ENCODE assay signal across 1 fruit fly cellular context in the genomic region with DNA sequence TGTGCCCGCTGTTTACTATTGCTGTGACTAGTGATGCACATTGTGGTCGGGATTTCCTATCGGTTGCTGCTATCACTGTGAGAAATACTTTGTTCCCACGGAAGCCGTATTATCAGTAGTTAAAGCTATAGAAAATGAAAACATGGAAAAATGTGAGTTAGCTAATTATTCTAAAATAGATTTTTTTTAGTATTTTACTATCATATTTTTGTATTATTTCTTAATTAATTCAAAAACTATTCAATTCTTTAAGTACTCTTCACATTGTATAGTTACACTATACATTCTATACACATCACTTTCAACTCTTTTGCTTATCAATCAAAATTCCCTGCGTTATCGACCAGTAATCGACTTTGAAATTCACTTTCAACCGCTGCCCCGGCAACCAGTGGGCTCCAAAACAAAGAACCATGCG.
TF ChIP-seq lines count a peak whose summit lies in the region.

Gene Naxd, minus strand, starts transcription at position 45 of the 418 bp plus-strand sequence.
Gene CG14079, plus strand, starts transcription at position 335 of the 418 bp plus-strand sequence.

TF ChIP-seq in whole organism, embryonic, 481 proteins besides CTCF, POLR2A, EP300 and RAD21 (continued from another document):
- TF ChIP-seq CG14710 (tag; optimal IDR thresholded peaks at IDR 0.05; lab: Kevin White, UChicago) (peak; percentile 57), CG31388 (GFP tag; optimal IDR thresholded peaks at IDR 0.05; lab: Kevin White, UChicago) (no peak), CG30431 (GFP tag; optimal IDR thresholded peaks at IDR 0.05; lab: Kevin White, UChicago) (peak; percentile 64), BtbVII (GFP tag; optimal IDR thresholded peaks at IDR 0.05; lab: Kevin White, UChicago) (no peak), sqz (GFP tag; optimal IDR thresholded peaks at IDR 0.05; lab: Kevin White, UChicago) (no peak), dmrt11E (tag; optimal IDR thresholded peaks at IDR 0.05; lab: Kevin White, UChicago) (peak; percentile 55), Gug (GFP tag; IDR thresholded peaks at IDR 0.05; lab: Robert Waterston, UW) (peak; percentile 42; the same call in 1 of the 4 replicates), CG17612 (GFP tag; IDR thresholded peaks at IDR 0.05; lab: Robert Waterston, UW) (no peak), NK7.1 (GFP tag; optimal IDR thresholded peaks at IDR 0.05; lab: Kevin White, UChicago) (no peak), CG17361 (GFP tag; IDR thresholded peaks at IDR 0.05; lab: Robert Waterston, UW) (peak; percentile 55; the same call in 1 of the 3 replicates), lilli (GFP tag; optimal IDR thresholded peaks at IDR 0.05; lab: Kevin White, UChicago) (peak; percentile 51), CG3995 (GFP tag; optimal IDR thresholded peaks at IDR 0.05; lab: Kevin White, UChicago) (peak; percentile 83), Sox102F (GFP tag; optimal IDR thresholded peaks at IDR 0.05; lab: Kevin White, UChicago) (peak; percentile 73), CG18262 (tag; optimal IDR thresholded peaks at IDR 0.05; lab: Kevin White, UChicago) (peak; percentile 63), CG4424 (GFP tag; optimal IDR thresholded peaks at IDR 0.05; lab: Kevin White, UChicago) (peak; percentile 38), CG6272 (GFP tag; IDR thresholded peaks at IDR 0.05; lab: Robert Waterston, UW) (no peak), Abd-B (GFP tag; optimal IDR thresholded peaks at IDR 0.05; lab: Kevin White, UChicago) (peak; percentile 41), CG2875 (GFP tag; optimal IDR thresholded peaks at IDR 0.05; lab: Kevin White, UChicago) (no peak), gcm (GFP tag; optimal IDR thresholded peaks at IDR 0.05; lab: Kevin White, UChicago) (peak; percentile 39), Rfx (GFP tag; IDR thresholded peaks at IDR 0.05; lab: Robert Waterston, UW) (peak; percentile 62; the same call in 1 of the 2 replicates), CG11085 (GFP tag; IDR thresholded peaks at IDR 0.05; lab: Robert Waterston, UW) (no peak), Dref (GFP tag; IDR thresholded peaks at IDR 0.05; lab: Robert Waterston, UW) (peak; percentile 53), Meics (GFP tag; optimal IDR thresholded peaks at IDR 0.05; lab: Kevin White, UChicago) (peak; percentile 19), CG8944 (GFP tag; optimal IDR thresholded peaks at IDR 0.05; lab: Kevin White, UChicago) (peak; percentile 18), vnd (GFP tag; IDR thresholded peaks at IDR 0.05; lab: Robert Waterston, UW; ENCODE audit: partially characterized antibody) (0 out of 3 replicates have a peak, but pooled peaks have one; percentile 26), Oli (tag; optimal IDR thresholded peaks at IDR 0.05; lab: Kevin White, UChicago) (peak; percentile 62), CG15269 (tag; optimal IDR thresholded peaks at IDR 0.05; lab: Kevin White, UChicago) (peak; percentile 77), h (optimal IDR thresholded peaks at IDR 0.05; lab: Kevin White, UChicago) (no peak), Ptx1 (GFP tag; IDR thresholded peaks at IDR 0.05; lab: Robert Waterston, UW) (peak; percentile 87), zen (tag; optimal IDR thresholded peaks at IDR 0.05; lab: Kevin White, UChicago) (no peak), Poxn (GFP tag; IDR thresholded peaks at IDR 0.05; lab: Robert Waterston, UW) (no peak), HmgZ (tag; optimal IDR thresholded peaks at IDR 0.05; lab: Kevin White, UChicago) (peak; percentile 55), CG15479 (GFP tag; optimal IDR thresholded peaks at IDR 0.05; lab: Kevin White, UChicago) (no peak), CG3726 (GFP tag; IDR thresholded peaks at IDR 0.05; lab: Robert Waterston, UW) (no peak), CG9727 (GFP tag; optimal IDR thresholded peaks at IDR 0.05; lab: Kevin White, UChicago) (peak; percentile 62), E2f2 (GFP tag; IDR thresholded peaks at IDR 0.05; lab: Robert Waterston, UW) (peak; percentile 66), bcd (GFP tag; optimal IDR thresholded peaks at IDR 0.05; lab: Kevin White, UChicago) (peak; percentile 58), CG14860 (GFP tag; IDR thresholded peaks at IDR 0.05; lab: Robert Waterston, UW; ENCODE audit: partially characterized antibody) (no peak), CG7928 (GFP tag; optimal IDR thresholded peaks at IDR 0.05; lab: Kevin White, UChicago) (peak; percentile 0), CG33557 (GFP tag; optimal IDR thresholded peaks at IDR 0.05; lab: Kevin White, UChicago) (peak; percentile 27), Scr (GFP tag; IDR thresholded peaks at IDR 0.05; lab: Robert Waterston, UW; ENCODE audit: partially characterized antibody) (0 out of 2 replicates have a peak, but pooled peaks have one; percentile 27), CG43689 (GFP tag; IDR thresholded peaks at IDR 0.05; lab: Robert Waterston, UW) (0 out of 2 replicates have a peak, but pooled peaks have one; percentile 38), repo (GFP tag; optimal IDR thresholded peaks at IDR 0.05; lab: Kevin White, UChicago) (no peak), CG12155 (GFP tag; optimal IDR thresholded peaks at IDR 0.05; lab: Kevin White, UChicago) (peak; percentile 48), Mrtf (GFP tag; IDR thresholded peaks at IDR 0.05; lab: Robert Waterston, UW) (0 out of 3 replicates have a peak, but pooled peaks have one; percentile 30), psq (GFP tag; optimal IDR thresholded peaks at IDR 0.05; lab: Kevin White, UChicago) (peak; percentile 16), Bteb2 (GFP tag; optimal IDR thresholded peaks at IDR 0.05; lab: Kevin White, UChicago) (peak; percentile 7), wdn (GFP tag; IDR thresholded peaks at IDR 0.05; lab: Robert Waterston, UW) (no peak), esg (GFP tag; conservative IDR thresholded peaks at IDR 0.05; lab: Robert Waterston, UW) (peak; percentile 69), dysf (GFP tag; IDR thresholded peaks at IDR 0.05; lab: Robert Waterston, UW) (peak; percentile 74; the same call in 2 of the 3 replicates), zfh2 (GFP tag; optimal IDR thresholded peaks at IDR 0.05; lab: Kevin White, UChicago) (peak; percentile 42), CG10654 (GFP tag; optimal IDR thresholded peaks at IDR 0.05; lab: Kevin White, UChicago) (peak; percentile 43), CG4730 (GFP tag; IDR thresholded peaks at IDR 0.05; lab: Robert Waterston, UW) (peak; percentile 42; the same call in 1 of the 2 replicates), hth (optimal IDR thresholded peaks at IDR 0.05; lab: Kevin White, UChicago) (no peak), Hmr (GFP tag; optimal IDR thresholded peaks at IDR 0.05; lab: Kevin White, UChicago) (peak; percentile 68), Taf1 (GFP tag; IDR thresholded peaks at IDR 0.05; lab: Robert Waterston, UW) (no peak), CG30403 (GFP tag; optimal IDR thresholded peaks at IDR 0.05; lab: Kevin White, UChicago) (peak; percentile 73), br (optimal IDR thresholded peaks at IDR 0.05; lab: Kevin White, UChicago) (no peak), Spps (tag; optimal IDR thresholded peaks at IDR 0.05; lab: Kevin White, UChicago) (peak; percentile 21), CG1529 (GFP tag; optimal IDR thresholded peaks at IDR 0.05; lab: Kevin White, UChicago) (peak; percentile 44), pfk (GFP tag; optimal IDR thresholded peaks at IDR 0.05; lab: Kevin White, UChicago) (no peak), CG16779 (GFP tag; IDR thresholded peaks at IDR 0.05; lab: Robert Waterston, UW) (no peak), lab (GFP tag; optimal IDR thresholded peaks at IDR 0.05; lab: Kevin White, UChicago) (no peak), HLH54F (GFP tag; optimal IDR thresholded peaks at IDR 0.05; lab: Kevin White, UChicago) (peak; percentile 36), peb (GFP tag; IDR thresholded peaks at IDR 0.05; lab: Robert Waterston, UW) (peak; percentile 39; the same call in 1 of the 2 replicates), E2f1 (GFP tag; IDR thresholded peaks at IDR 0.05; lab: Robert Waterston, UW) (peak; percentile 29; the same call in 1 of the 2 replicates), sens-2 (GFP tag; IDR thresholded peaks at IDR 0.05; lab: Robert Waterston, UW) (peak; percentile 22; the same call in 1 of the 2 replicates), H2.0 (GFP tag; IDR thresholded peaks at IDR 0.05; lab: Robert Waterston, UW) (peak; percentile 77), Ssrp (tag; optimal IDR thresholded peaks at IDR 0.05; lab: Kevin White, UChicago) (peak; percentile 74), CG14014 (GFP tag; IDR thresholded peaks at IDR 0.05; lab: Robert Waterston, UW) (peak; percentile 57; the same call in 1 of the 2 replicates), CG4854 (GFP tag; optimal IDR thresholded peaks at IDR 0.05; lab: Kevin White, UChicago) (no peak), sens (GFP tag; lab: Kevin White, UChicago) (peak; percentile 79), CG11456 (GFP tag; IDR thresholded peaks at IDR 0.05; lab: Robert Waterston, UW) (peak; percentile 73; the same call in 2 of the 3 replicates), ind (GFP tag; optimal IDR thresholded peaks at IDR 0.05; lab: Kevin White, UChicago) (peak; percentile 55), CG10366 (GFP tag; IDR thresholded peaks at IDR 0.05; lab: Robert Waterston, UW) (peak; percentile 62; the same call in 1 of the 2 replicates), CG8765 (GFP tag; IDR thresholded peaks at IDR 0.05; lab: Robert Waterston, UW) (peak; percentile 11; the same call in 1 of the 2 replicates), mam (GFP tag; optimal IDR thresholded peaks at IDR 0.05; lab: Kevin White, UChicago) (peak; percentile 50), slp2 (GFP tag; optimal IDR thresholded peaks at IDR 0.05; lab: Kevin White, UChicago) (no peak), CG18476 (GFP tag; optimal IDR thresholded peaks at IDR 0.05; lab: Kevin White, UChicago) (no peak), Kr (GFP tag; optimal IDR thresholded peaks at IDR 0.05; lab: Kevin White, UChicago) (no peak), nmo (GFP tag; optimal IDR thresholded peaks at IDR 0.05; lab: Kevin White, UChicago) (peak; percentile 85), tin (GFP tag; optimal IDR thresholded peaks at IDR 0.05; lab: Kevin White, UChicago) (peak; percentile 37), CG12391 (tag; optimal IDR thresholded peaks at IDR 0.05; lab: Kevin White, UChicago) (peak; percentile 81), CG1603 (tag; optimal IDR thresholded peaks at IDR 0.05; lab: Kevin White, UChicago) (peak; percentile 8), dmrt99B (tag; optimal IDR thresholded peaks at IDR 0.05; lab: Kevin White, UChicago) (peak; percentile 70), Antp (GFP tag; optimal IDR thresholded peaks at IDR 0.05; lab: Kevin White, UChicago) (peak; percentile 41), B-H2 (GFP tag; optimal IDR thresholded peaks at IDR 0.05; lab: Kevin White, UChicago) (peak; percentile 64), fu2 (GFP tag; optimal IDR thresholded peaks at IDR 0.05; lab: Kevin White, UChicago) (no peak), Dek (tag; optimal IDR thresholded peaks at IDR 0.05; lab: Kevin White, UChicago) (peak; percentile 64), Ada2b (GFP tag; IDR thresholded peaks at IDR 0.05; lab: Robert Waterston, UW) (peak; percentile 35; the same call in 1 of the 2 replicates), CG6813 (GFP tag; optimal IDR thresholded peaks at IDR 0.05; lab: Kevin White, UChicago) (no peak), sob (GFP tag; IDR thresholded peaks at IDR 0.05; lab: Robert Waterston, UW) (peak; percentile 49; the same call in 1 of the 2 replicates), bigmax (GFP tag; optimal IDR thresholded peaks at IDR 0.05; lab: Kevin White, UChicago) (no peak), CG10267 (tag; optimal IDR thresholded peaks at IDR 0.05; lab: Kevin White, UChicago) (peak; percentile 40), CG8388 (GFP tag; optimal IDR thresholded peaks at IDR 0.05; lab: Kevin White, UChicago) (peak; percentile 66), HLH3B (GFP tag; IDR thresholded peaks at IDR 0.05; lab: Robert Waterston, UW) (peak; percentile 52; the same call in 1 of the 2 replicates), fd64A (GFP tag; optimal IDR thresholded peaks at IDR 0.05; lab: Kevin White, UChicago) (no peak), CG5953 (GFP tag; IDR thresholded peaks at IDR 0.05; lab: Robert Waterston, UW) (peak; percentile 61; the same call in 1 of the 2 replicates), CG2120 (GFP tag; optimal IDR thresholded peaks at IDR 0.05; lab: Kevin White, UChicago) (peak; percentile 73), CG4360 (GFP tag; IDR thresholded peaks at IDR 0.05; lab: Robert Waterston, UW) (no peak), CG2202 (tag; optimal IDR thresholded peaks at IDR 0.05; lab: Kevin White, UChicago) (peak; percentile 28), CG34376 (GFP tag; optimal IDR thresholded peaks at IDR 0.05; lab: Kevin White, UChicago) (no peak), ase (GFP tag; IDR thresholded peaks at IDR 0.05; lab: Robert Waterston, UW) (peak; percentile 70)
TF ChIP-seq in whole organism, embryonic: peak in this region for 230.
